Worm (Caenorhabditis elegans): ENCODE results near the gene K06H6.2.

ce11 chrV:576918-577317, 8.7 kb upstream of the K06H6.2 start:
- TF ChIP-seq nhr-28 (tag; optimal IDR thresholded peaks at IDR 0.05): no peak
- no peak for TF ChIP-seq elt-3 (tag; optimal IDR thresholded peaks at IDR 0.05)
- TF ChIP-seq zag-1 (tag; optimal IDR thresholded peaks at IDR 0.05): no peak
- no peak for TF ChIP-seq ztf-11 (tag; optimal IDR thresholded peaks at IDR 0.05)
- no peak for TF ChIP-seq egl-27 (tag; optimal IDR thresholded peaks at IDR 0.05)
- no peak for TF ChIP-seq snpc-4 (tag; optimal IDR thresholded peaks at IDR 0.05)
- no peak for TF ChIP-seq skn-1 (tag; optimal IDR thresholded peaks at IDR 0.05)
- no peak for TF ChIP-seq elt-1 (tag; optimal IDR thresholded peaks at IDR 0.05)
- no peak for TF ChIP-seq tbx-2 (tag; optimal IDR thresholded peaks at IDR 0.05)
- TF ChIP-seq nhr-76 (tag; optimal IDR thresholded peaks at IDR 0.05): no peak
- no peak for TF ChIP-seq mdl-1 (tag; optimal IDR thresholded peaks at IDR 0.05)
- no peak for TF ChIP-seq ceh-16 (tag; optimal IDR thresholded peaks at IDR 0.05)
- TF ChIP-seq ZK546.5 (tag; optimal IDR thresholded peaks at IDR 0.05): no peak
- TF ChIP-seq pha-4 (tag; optimal IDR thresholded peaks at IDR 0.05): no peak

Measured in whole organism, L3 larva.